Fruit fly (Drosophila melanogaster) ovary, adult (tissue): ENCODE measurements around the gene pbl.

Experiments
- CG17801 ChIP-seq: fragments of 200-800 bp; optimal IDR thresholded peaks from 2 replicates; lab custom pipeline; 2019; ENCODE audit warnings: missing biosample characterization, mild to moderate bottlenecking, missing genetic modification characterization, moderate library complexity; ENCODE audit not compliant: partially characterized antibody

pbl gene

DNA sequence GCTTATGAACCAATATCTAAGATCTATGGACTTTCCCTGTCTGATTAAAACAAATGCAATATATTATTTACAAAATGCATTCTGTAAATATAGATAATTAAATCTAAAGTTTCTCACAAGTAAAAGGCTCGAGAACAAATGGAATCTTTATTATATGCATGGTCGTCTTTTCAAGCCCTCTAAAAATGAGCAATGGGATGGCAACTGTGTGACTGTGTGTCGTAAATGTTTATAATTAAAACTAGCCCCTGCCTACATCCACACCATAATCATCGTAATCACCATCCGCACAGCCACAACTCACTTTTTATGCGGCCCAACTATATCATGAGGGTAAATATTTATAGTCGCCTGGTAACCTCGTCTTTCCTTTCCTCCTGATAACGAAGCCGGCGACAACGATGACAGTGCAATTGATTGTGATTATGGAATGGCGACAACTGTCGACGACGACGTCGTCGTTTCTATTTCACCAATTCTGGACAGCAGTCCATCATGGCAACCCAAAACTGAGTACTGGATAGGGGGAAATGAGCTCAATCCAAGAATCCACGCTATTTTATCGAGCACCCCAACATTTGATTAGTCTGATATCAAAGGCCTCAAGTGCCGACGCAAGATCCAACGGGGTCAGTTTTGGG, 45.9 kb downstream of the pbl start:
- TF ChIP-seq CG17801, result no peak

DNA sequence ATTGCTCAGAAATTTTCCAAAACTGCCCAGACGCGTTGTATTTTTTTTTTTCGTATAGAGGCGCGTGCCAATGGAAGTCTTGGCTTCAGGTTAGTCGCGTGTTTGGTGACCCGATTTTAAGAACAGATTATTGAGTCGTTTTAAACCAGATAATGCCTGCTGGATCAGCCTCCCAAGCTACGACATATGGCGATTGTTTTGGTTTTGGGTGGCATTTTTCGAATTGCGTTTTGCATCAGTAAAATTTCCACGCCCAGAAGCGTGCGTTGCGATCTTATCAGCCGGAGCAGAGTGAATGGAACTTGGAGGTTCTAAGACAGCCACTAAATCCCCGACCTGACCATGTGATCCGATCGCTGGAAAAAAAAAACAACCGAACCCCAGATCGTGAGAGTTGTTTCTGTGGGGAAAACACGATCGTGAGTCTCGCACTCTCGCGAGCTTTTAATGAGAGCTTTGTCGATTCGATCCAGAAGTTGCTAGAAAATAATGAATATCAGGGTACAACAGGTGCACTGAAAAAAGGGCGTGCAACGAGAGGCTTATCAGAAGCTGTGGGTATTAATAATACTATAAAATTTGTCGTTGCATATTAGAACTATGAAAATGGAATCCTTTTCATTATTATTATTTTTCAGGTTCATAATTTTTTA, 46.5 kb downstream of the pbl start:
- no peak for TF ChIP-seq CG17801

DNA sequence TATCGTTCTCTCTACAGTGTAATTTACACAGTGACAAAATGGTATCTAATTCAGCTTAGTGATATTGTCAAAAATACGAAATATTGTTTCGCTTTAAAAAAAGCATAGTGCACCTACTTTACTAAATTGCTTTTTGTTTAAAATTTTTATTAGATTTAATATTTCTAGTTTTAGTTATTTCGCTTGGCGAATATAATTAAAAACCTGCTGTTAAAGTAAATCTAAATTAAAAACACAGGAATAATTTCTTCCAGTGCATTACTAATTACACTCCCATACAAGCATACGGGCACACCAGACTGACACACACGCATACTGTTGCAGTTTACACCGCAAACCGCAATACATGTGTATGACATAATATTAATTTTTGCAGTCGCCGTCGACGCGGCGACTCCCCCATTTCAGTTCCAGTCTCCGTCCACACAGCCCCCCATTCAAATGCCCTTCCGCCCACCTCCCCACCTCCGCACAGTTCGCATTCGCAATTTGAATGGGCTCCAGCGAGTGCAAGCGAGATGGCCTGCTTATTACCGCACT, 47.9 kb downstream of the pbl start:
- TF ChIP-seq CG17801, result peak; percentile 94

- no peak for TF ChIP-seq CG17801
Observed at dm6 chr3L:7863267-7863765, 48.4 kb downstream of the pbl start.

dm6 chr3L:7862238-7863022, 49.3 kb downstream of the pbl start:
- no peak for TF ChIP-seq CG17801

- peak; percentile 45 for TF ChIP-seq CG17801
Observed at dm6 chr3L:7861807-7862206, 49.9 kb downstream of the pbl start.

dm6 chr3L:7860634-7861431, 50.9 kb downstream of the pbl start:
- TF ChIP-seq CG17801, result no peak

DNA sequence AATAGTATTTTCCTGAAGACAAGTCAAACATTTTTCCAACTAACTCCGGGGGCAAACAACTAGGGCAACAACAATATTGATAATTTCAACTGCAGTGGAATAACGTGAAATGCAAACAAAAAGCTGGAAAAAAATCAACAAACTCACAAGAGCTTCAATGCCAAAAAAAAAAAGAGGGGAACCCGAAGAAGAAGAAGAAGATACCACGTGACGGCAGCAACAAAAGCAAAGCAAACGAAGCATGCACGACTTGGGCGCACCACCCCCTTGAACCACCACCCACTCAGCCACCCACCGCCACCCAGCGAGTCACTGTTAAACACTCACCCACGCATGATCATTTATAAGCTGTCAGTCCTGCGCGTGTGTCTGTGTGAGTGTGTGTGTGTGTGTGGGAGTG, 52.0 kb downstream of the pbl start:
- no peak for TF ChIP-seq CG17801

dm6 chr3L:7858325-7859114, 53.2 kb downstream of the pbl start:
- TF ChIP-seq CG17801, result no peak

DNA sequence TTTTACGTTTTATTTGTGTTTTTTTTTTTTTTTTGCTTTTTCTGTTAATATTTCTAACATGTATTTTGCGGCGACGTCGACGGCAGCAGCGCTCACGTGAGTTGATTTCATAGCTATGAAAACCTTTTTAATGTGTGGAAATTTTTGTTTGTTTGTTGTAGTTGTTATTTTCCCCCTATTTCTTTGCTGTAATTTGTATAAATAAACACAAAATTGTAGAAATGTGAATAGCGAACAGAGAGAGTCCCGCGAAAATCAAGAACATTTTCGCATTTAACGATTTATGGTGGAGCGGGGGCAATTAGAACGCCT, 55.2 kb downstream of the pbl start:
- no peak for TF ChIP-seq CG17801

dm6 chr3L:7855778-7856625, 55.8 kb downstream of the pbl start:
- TF ChIP-seq CG17801, result no peak

DNA sequence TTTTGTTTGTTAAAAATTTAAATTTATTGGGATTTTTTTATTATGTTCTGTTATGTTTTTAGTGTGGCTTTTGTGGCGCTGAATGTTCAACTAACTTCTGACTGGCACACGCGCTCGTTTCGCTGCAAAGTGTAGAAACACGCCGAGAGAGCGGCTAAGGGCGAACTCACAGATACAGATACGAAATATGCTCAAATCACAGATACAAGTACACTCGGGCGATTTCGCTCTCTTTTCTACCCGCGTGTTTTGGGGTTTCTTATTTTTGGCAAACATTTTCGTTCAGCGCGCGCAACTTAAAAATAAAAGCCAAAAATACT, 56.3 kb downstream of the pbl start:
- no peak for TF ChIP-seq CG17801

DNA sequence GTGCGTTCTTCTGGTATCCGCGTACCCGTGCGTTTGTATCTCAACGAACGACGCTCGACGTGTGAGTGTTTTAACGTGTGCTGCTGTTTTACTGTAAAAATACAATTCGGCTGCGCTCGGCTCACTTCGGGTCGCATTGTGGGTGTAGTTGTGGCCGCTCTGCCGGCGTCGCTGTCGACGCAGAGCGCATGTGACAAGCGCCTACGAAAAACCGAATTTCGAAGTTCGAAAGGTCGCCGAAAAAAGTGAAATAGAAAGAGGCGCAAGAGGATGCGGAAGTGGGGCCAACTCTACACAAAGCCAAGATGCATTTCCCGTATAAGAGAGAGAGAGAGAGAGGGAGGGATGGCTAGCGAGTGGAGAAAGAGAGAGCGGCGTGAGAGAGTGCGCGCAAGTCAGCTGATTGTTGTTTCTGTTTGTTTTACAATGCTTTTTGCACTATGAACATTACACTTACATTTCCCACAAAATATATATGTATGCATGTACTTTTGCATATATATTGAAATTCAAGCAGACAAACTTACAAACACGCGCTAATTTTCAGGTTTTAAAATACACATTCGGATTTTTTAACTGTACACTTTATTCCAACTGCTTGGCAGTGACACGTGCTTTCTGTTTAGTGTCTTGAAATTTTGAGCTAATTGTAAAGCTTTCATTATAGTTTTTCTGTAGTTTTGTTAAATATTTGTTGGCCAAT, 56.9 kb downstream of the pbl start:
- peak; percentile 53 for TF ChIP-seq CG17801

DNA sequence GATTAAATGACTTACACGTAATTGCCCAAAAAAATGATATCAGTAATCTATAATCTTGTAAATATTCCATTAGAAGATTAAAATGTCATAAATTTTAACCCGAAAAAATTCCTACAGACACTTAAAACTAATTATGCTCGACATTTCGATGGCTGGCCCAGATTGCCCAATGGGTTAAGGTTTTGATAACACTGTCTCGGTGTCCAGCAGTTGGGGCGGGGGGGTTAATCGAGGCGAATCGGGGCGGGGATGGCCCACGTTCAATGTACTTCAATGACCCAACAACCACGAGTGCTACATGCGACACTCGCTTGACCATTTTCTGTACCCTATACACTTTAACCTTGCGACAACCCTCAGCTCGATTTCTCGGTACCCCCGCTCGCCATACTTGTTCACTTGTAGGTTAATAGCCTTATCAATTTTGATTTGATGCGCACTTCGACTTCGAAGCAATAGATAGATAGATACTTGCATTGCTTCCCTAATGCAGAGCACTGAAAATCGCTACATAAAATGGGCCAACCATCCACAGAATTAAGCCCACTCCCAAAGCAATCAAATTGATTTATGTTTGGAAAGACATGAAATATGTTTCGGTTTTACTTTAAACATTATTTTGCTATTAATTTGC, 59.4 kb downstream of the pbl start:
- no peak for TF ChIP-seq CG17801
